Worm (Caenorhabditis elegans): ENCODE results near the gene Y116A8C.30.
A peak's percentile ranks its signal among the peaks of the same experiment; 100 is the strongest.
"Not testable (repeated sequence)": the region's sequence is repeated elsewhere in the genome, so short reads cannot be mapped to it uniquely, and the experiment has no call there.

The Y116A8C.30 gene

DNA sequence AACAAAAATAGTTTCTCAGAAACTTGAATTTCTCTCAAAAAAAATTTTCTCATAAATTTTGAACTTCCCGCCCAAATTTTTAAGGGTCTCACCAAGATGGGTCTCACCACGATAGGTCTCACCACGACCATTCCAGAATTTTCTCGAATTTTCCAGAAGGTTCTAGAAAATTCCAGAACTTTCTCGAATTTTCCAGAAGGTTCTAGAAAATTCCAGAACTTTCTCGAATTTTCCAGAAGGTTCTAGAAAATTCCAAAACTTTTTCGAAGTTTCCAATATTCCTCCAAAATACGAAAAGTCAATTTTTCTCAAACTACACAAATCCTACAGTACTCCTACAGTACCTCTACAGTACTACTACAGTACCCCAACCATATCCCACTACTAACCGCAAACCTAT, 27.5 kb downstream of the Y116A8C.30 start:
- TF ChIP-seq attf-6 (GFP tag; IDR thresholded peaks at IDR 0.05) (peak; percentile 31; the same call in 1 of the 2 replicates), hsf-1 (GFP tag; IDR thresholded peaks at IDR 0.05) (peak; percentile 96)

ce11 chrIV:17070791-17071190, 32.7 kb downstream of the Y116A8C.30 start, which contains the start of gene Y116A8C.24:
Y116A8C.24 (minus strand) TSS chrIV:17070891.
- not testable (repeated sequence) for TF ChIP-seq ztf-18 (tag; optimal IDR thresholded peaks at IDR 0.05); lir-1 (GFP tag; conservative IDR thresholded peaks at IDR 0.05); F33H1.4 (GFP tag; IDR thresholded peaks at IDR 0.05)

DNA sequence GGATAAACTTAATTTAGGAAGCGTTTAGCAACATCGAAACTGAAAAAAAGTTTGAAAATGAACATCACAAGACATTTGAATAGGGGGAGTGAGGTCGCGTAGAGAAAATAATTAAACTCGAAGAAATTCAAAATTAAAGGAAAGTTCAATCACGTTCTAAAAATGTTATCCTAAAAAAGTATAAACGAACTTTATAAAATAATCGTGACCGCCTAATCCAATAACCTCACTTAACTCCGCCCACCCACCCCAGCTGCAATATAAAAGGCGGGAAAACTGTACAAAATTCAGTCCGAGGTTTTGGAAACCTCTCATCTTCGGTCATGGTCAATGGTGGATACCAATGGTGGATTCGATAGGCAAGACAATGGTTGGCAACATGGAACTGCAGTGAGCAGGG, 38.6 kb downstream of the Y116A8C.30 start, which contains the start of gene Y116A8C.465:
Gene Y116A8C.465, plus strand, starts transcription at position 301 of the 400 bp plus-strand sequence.
- TF ChIP-seq F57C9.4 (tag; optimal IDR thresholded peaks at IDR 0.05); aptf-3 (GFP tag; IDR thresholded peaks at IDR 0.05); unc-62 (GFP tag; optimal IDR thresholded peaks at IDR 0.05): not testable (repeated sequence)

- TF ChIP-seq F57C9.4 (tag; optimal IDR thresholded peaks at IDR 0.05); lin-26 (GFP tag; IDR thresholded peaks at IDR 0.05); dox-1 (GFP tag; IDR thresholded peaks at IDR 0.05): not testable (repeated sequence)
These were observed 39.8 kb downstream of the Y116A8C.30 start, which contains the start of gene Y116A8C.467 for ce11 chrIV:17063700-17064099. Y116A8C.467 (minus strand) TSS chrIV:17063800.

DNA sequence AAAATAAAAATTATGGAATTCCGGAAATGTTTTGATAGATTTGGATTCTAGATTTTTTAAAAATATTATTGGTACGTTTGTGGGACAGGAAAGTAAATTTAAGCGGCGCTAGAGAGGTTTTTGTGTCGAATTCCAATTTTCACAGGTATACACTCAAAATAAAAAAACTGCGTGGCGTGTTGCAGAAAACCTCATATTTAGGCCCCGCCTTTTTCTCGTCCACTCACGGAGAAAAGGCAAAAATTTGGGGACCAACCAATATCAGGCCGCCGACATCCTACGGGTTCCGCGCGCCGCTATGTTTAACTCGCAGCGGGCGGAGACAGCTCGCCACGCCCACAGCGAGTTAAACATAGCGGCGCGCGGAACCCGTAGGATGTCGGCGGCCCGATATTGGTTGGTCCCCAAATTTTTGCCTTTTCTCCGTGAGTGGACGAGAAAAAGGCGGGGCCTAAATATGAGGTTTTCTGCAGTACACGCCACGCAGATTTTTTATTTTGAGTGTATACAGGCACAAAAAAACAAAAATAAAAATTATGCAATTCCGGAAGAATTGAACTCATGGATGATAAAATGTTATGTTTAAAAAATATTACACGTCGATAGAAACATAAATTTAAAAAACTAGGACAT, 44.9 kb downstream of the Y116A8C.30 start:
- peak; percentile 91 for TF ChIP-seq attf-6 (GFP tag; IDR thresholded peaks at IDR 0.05)
- peak; percentile 58; the same call in 1 of the 2 replicates for TF ChIP-seq pbrm-1 (GFP tag; IDR thresholded peaks at IDR 0.05)
- TF ChIP-seq snpc-4 (GFP tag; optimal IDR thresholded peaks at IDR 0.05): peak; percentile 37
- peak in 3 of 4 experiments; percentile 68 to 95 (median 85) for TF ChIP-seq snpc-4 (tag; optimal IDR thresholded peaks at IDR 0.05)

- TF ChIP-seq sdz-38 (tag; optimal IDR thresholded peaks at IDR 0.05) (no peak), T26A5.8 (tag; optimal IDR thresholded peaks at IDR 0.05) (no peak), xnd-1 (tag; optimal IDR thresholded peaks at IDR 0.05) (no peak), nfyb-1 (GFP tag; IDR thresholded peaks at IDR 0.05) (no peak), hmg-20 (GFP tag; IDR thresholded peaks at IDR 0.05) (no peak), unc-130 (GFP tag; optimal IDR thresholded peaks at IDR 0.05) (no peak), him-1 (tag; optimal IDR thresholded peaks at IDR 0.05) (no peak), Y53F4B.3 (GFP tag; IDR thresholded peaks at IDR 0.05) (no peak), efl-1 (GFP tag; optimal IDR thresholded peaks at IDR 0.05) (no peak), lsy-27 (tag; optimal IDR thresholded peaks at IDR 0.05; ENCODE audit: borderline replicate concordance, insufficient read depth) (no peak), lin-26 (GFP tag; IDR thresholded peaks at IDR 0.05) (no peak), bed-2 (GFP tag; IDR thresholded peaks at IDR 0.05) (no peak), mxl-1 (tag; optimal IDR thresholded peaks at IDR 0.05) (no peak), nhr-27 (tag; optimal IDR thresholded peaks at IDR 0.05) (no peak), ceh-58 (GFP tag; IDR thresholded peaks at IDR 0.05) (no peak), mcd-1 (GFP tag; IDR thresholded peaks at IDR 0.05) (no peak), mel-28 (tag; optimal IDR thresholded peaks at IDR 0.05; ENCODE audit: borderline replicate concordance) (no peak)
These were observed 45.5 kb downstream of the Y116A8C.30 start, which contains the start of gene Y116A8C.44 for ce11 chrIV:17058036-17058435. Y116A8C.44 (minus strand) TSS chrIV:17058136.
